Fruit fly (Drosophila melanogaster) whole organism, embryonic: ENCODE results near the gene HP1c.

Experiments used
- CG10366 ChIP-seq: fragments of 200-800 bp; sonication (Bioruptor generic); IDR thresholded peaks from 2 replicates; pipeline ENCODE4 v1.3.6; 2022; ENCODE audit warnings: missing biosample characterization, missing genetic modification characterization
- CG11504 ChIP-seq: fragments of 200-800 bp; sonication (Bioruptor generic); optimal IDR thresholded peaks from 3 replicates; lab custom pipeline; 2019; ENCODE audit warnings: missing biosample characterization, mild to moderate bottlenecking, missing genetic modification characterization, moderate library complexity
- CG15073 ChIP-seq: fragments of 200-800 bp; sonication (Bioruptor generic); optimal IDR thresholded peaks from 2 replicates; lab custom pipeline; 2016; ENCODE audit warnings: missing biosample characterization, missing genetic modification characterization
- CG1603 ChIP-seq: fragments of 200-800 bp; sonication (Bioruptor generic); optimal IDR thresholded peaks from 2 replicates; lab custom pipeline; 2019; ENCODE audit warnings: missing biosample characterization, mild to moderate bottlenecking, missing genetic modification characterization, moderate library complexity
- CG18599 ChIP-seq: fragments of 200-800 bp; sonication (Bioruptor generic); optimal IDR thresholded peaks from 3 replicates; lab custom pipeline; 2017; ENCODE audit warnings: missing biosample characterization, missing genetic modification characterization, mild to moderate bottlenecking, moderate library complexity, missing genetic modification reagents
- CG2199 ChIP-seq: fragments of 200-800 bp; sonication (Bioruptor generic); IDR thresholded peaks from 3 replicates; pipeline ENCODE4 v1.3.6; 2022; ENCODE audit warnings: missing biosample characterization, missing genetic modification characterization
- CG2712 ChIP-seq: fragments of 200-800 bp; optimal IDR thresholded peaks from 3 replicates; lab custom pipeline; 2019; ENCODE audit warnings: missing biosample characterization, mild to moderate bottlenecking, missing genetic modification characterization, moderate library complexity
- CG2875 ChIP-seq: fragments of 200-800 bp; sonication (Bioruptor generic); optimal IDR thresholded peaks from 2 replicates; lab custom pipeline; 2017; ENCODE audit warnings: missing biosample characterization, mild to moderate bottlenecking, missing genetic modification characterization, missing genetic modification reagents
- CG32532 ChIP-seq: fragments of 200-800 bp; sonication (Bioruptor generic); IDR thresholded peaks from 2 replicates; pipeline ENCODE4 v1.3.6; 2022; ENCODE audit warnings: missing biosample characterization, missing genetic modification characterization
- CG3847 ChIP-seq: fragments of 200-800 bp; sonication (Bioruptor generic); IDR thresholded peaks from 2 replicates; pipeline ENCODE4 v1.3.6; 2022; ENCODE audit warnings: missing biosample characterization, missing genetic modification characterization
- CG4424 ChIP-seq: fragments of 200-800 bp; sonication (Bioruptor generic); optimal IDR thresholded peaks from 3 replicates; lab custom pipeline; 2016; ENCODE audit warnings: missing biosample characterization, missing genetic modification characterization
- CG7556 ChIP-seq: fragments of 200-800 bp; sonication (Bioruptor generic); optimal IDR thresholded peaks from 2 replicates; lab custom pipeline; 2017; ENCODE audit warnings: missing biosample characterization, mild to moderate bottlenecking, missing genetic modification characterization
- CG9437 ChIP-seq: fragments of 200-800 bp; sonication (Bioruptor generic); optimal IDR thresholded peaks from 2 replicates; lab custom pipeline; 2018; ENCODE audit warnings: missing biosample characterization, mild to moderate bottlenecking, missing genetic modification characterization
- CG9876 ChIP-seq: fragments of 200-800 bp; sonication (Bioruptor generic); optimal IDR thresholded peaks from 2 replicates; lab custom pipeline; 2016; ENCODE audit warnings: missing biosample characterization, missing genetic modification characterization
- CoRest ChIP-seq: fragments of 200-800 bp; sonication (Bioruptor generic); optimal IDR thresholded peaks from 3 replicates; lab custom pipeline; 2018; ENCODE audit warnings: missing biosample characterization, mild to moderate bottlenecking, missing genetic modification characterization, moderate library complexity
- D19A ChIP-seq: fragments of 200-800 bp; optimal IDR thresholded peaks from 3 replicates; lab custom pipeline; 2019; ENCODE audit warnings: missing biosample characterization, mild to moderate bottlenecking, missing genetic modification characterization, moderate library complexity
- Ets65A ChIP-seq: fragments of 200-800 bp; sonication (Bioruptor generic); peaks from one replicate; lab custom pipeline; 2016; ENCODE audit warnings: missing biosample characterization, missing genetic modification characterization
- Fer1 ChIP-seq: fragments of 200-800 bp; sonication (Bioruptor generic); optimal IDR thresholded peaks from 2 replicates; lab custom pipeline; 2017; ENCODE audit warnings: missing biosample characterization, mild to moderate bottlenecking, missing genetic modification characterization
- Hey ChIP-seq: fragments of 200-800 bp; sonication (Bioruptor generic); optimal IDR thresholded peaks from 3 replicates; lab custom pipeline; 2018; ENCODE audit warnings: missing biosample characterization, mild to moderate bottlenecking, missing genetic modification characterization
- Hr51 ChIP-seq, 2 experiments: fragments of 200-800 bp; sonication (Bioruptor generic); optimal IDR thresholded peaks; 2 replicates in 1 of 2; 3 replicates in 1 of 2; lab custom pipeline; 2016 to 2018; ENCODE audit warnings: missing biosample characterization in 2 of 2, missing genetic modification characterization in 2 of 2, mild to moderate bottlenecking in 1 of 2, moderate library complexity in 1 of 2
- Med ChIP-seq: fragments of 200-800 bp; sonication (Bioruptor generic); peaks from one replicate; lab custom pipeline; 2016; ENCODE audit warnings: missing biosample characterization, missing genetic modification characterization, mild to moderate bottlenecking, inconsistent platforms, moderate library complexity
- Oli ChIP-seq: fragments of 200-800 bp; sonication (Bioruptor generic); optimal IDR thresholded peaks from 2 replicates; lab custom pipeline; 2018; ENCODE audit warnings: missing biosample characterization, mild to moderate bottlenecking, missing genetic modification characterization, moderate library complexity
- Sry-δ ChIP-seq: fragments of 200-800 bp; sonication (Bioruptor generic); optimal IDR thresholded peaks from 2 replicates; lab custom pipeline; 2016; ENCODE audit warnings: missing biosample characterization, missing genetic modification characterization
- Xrp1 ChIP-seq: fragments of 200-800 bp; sonication (Bioruptor generic); IDR thresholded peaks from 2 replicates; pipeline ENCODE4 v1.3.6; 2022; ENCODE audit warnings: missing biosample characterization, missing genetic modification characterization
- abd-A ChIP-seq: fragments of 200-800 bp; sonication (Bioruptor generic); optimal IDR thresholded peaks from 3 replicates; lab custom pipeline; 2019; ENCODE audit warnings: missing biosample characterization, mild to moderate bottlenecking, missing genetic modification characterization, moderate library complexity
- bsh ChIP-seq, 2 experiments: fragments of 200-800 bp; sonication (Bioruptor generic); optimal IDR thresholded peaks; 2 replicates each; lab custom pipeline; 2017 to 2018; ENCODE audit warnings: mild to moderate bottlenecking in 2 of 2, missing biosample characterization in 2 of 2, missing genetic modification characterization in 2 of 2, moderate library complexity in 1 of 2
- ci ChIP-seq: fragments of 200-800 bp; sonication (Bioruptor generic); IDR thresholded peaks from 3 replicates; pipeline ENCODE4 v1.3.6; 2022; ENCODE audit warnings: missing biosample characterization, missing genetic modification characterization
- dmrt99B ChIP-seq: fragments of 200-800 bp; sonication (Bioruptor generic); optimal IDR thresholded peaks from 2 replicates; lab custom pipeline; 2018; ENCODE audit warnings: missing biosample characterization, mild to moderate bottlenecking, missing genetic modification characterization, moderate library complexity
- esg ChIP-seq: fragments of 200-800 bp; sonication (Bioruptor generic); conservative IDR thresholded peaks from 2 replicates; pipeline ENCODE4 v1.3.6; 2022; ENCODE audit warnings: missing biosample characterization, missing genetic modification characterization
- fd96Cb ChIP-seq: fragments of 200-800 bp; sonication (Bioruptor generic); optimal IDR thresholded peaks from 2 replicates; lab custom pipeline; 2018; ENCODE audit warnings: missing biosample characterization, mild to moderate bottlenecking, missing genetic modification characterization, moderate library complexity
- grau ChIP-seq: fragments of 200-800 bp; optimal IDR thresholded peaks from 3 replicates; lab custom pipeline; 2019; ENCODE audit warnings: missing biosample characterization, mild to moderate bottlenecking, missing genetic modification characterization, moderate library complexity
- gsb-n ChIP-seq: fragments of 200-800 bp; sonication (Bioruptor generic); optimal IDR thresholded peaks from 3 replicates; lab custom pipeline; 2018; ENCODE audit warnings: missing biosample characterization, mild to moderate bottlenecking, missing genetic modification characterization
- hth ChIP-seq: fragments of >200 bp; optimal IDR thresholded peaks from 2 replicates; lab custom pipeline; 2017; ENCODE audit warnings: inconsistent platforms
- kni ChIP-seq: fragments of 200-800 bp; sonication (Bioruptor generic); optimal IDR thresholded peaks from 3 replicates; lab custom pipeline; 2017; ENCODE audit warnings: mild to moderate bottlenecking, missing biosample characterization, missing genetic modification reagents, missing genetic modification characterization
- lab ChIP-seq: fragments of 200-800 bp; sonication (Bioruptor generic); optimal IDR thresholded peaks from 3 replicates; lab custom pipeline; 2017; ENCODE audit warnings: missing biosample characterization, missing genetic modification characterization, mild to moderate bottlenecking, moderate library complexity, missing genetic modification reagents
- lilli ChIP-seq: fragments of 200-800 bp; sonication (Bioruptor generic); optimal IDR thresholded peaks from 3 replicates; lab custom pipeline; 2016; ENCODE audit warnings: missing biosample characterization, missing genetic modification characterization
- nerfin-1 ChIP-seq: fragments of 200-800 bp; sonication (Bioruptor generic); optimal IDR thresholded peaks from 3 replicates; lab custom pipeline; 2019; ENCODE audit warnings: missing biosample characterization, mild to moderate bottlenecking, missing genetic modification characterization, moderate library complexity
- oc ChIP-seq: fragments of 200-800 bp; sonication (Bioruptor generic); optimal IDR thresholded peaks from 2 replicates; lab custom pipeline; 2018; ENCODE audit warnings: missing biosample characterization, mild to moderate bottlenecking, missing genetic modification characterization, moderate library complexity
- pnt ChIP-seq: fragments of 200-800 bp; sonication (Bioruptor generic); optimal IDR thresholded peaks from 3 replicates; lab custom pipeline; 2016; ENCODE audit warnings: missing biosample characterization, missing genetic modification characterization
- pros ChIP-seq: fragments of 200-800 bp; sonication (Bioruptor generic); optimal IDR thresholded peaks from 3 replicates; lab custom pipeline; 2019; ENCODE audit warnings: missing biosample characterization, mild to moderate bottlenecking, missing genetic modification characterization, moderate library complexity
- pum ChIP-seq: fragments of 200-800 bp; sonication (Bioruptor generic); optimal IDR thresholded peaks from 2 replicates; lab custom pipeline; 2016; ENCODE audit warnings: missing biosample characterization, missing genetic modification characterization
- pzg ChIP-seq: fragments of 200-800 bp; sonication (Bioruptor generic); optimal IDR thresholded peaks from 3 replicates; lab custom pipeline; 2018; ENCODE audit warnings: missing biosample characterization, mild to moderate bottlenecking, missing genetic modification characterization, moderate library complexity
- row ChIP-seq: fragments of 200-800 bp; sonication (Bioruptor generic); IDR thresholded peaks from 3 replicates; pipeline ENCODE4 v1.3.6; 2022; ENCODE audit warnings: missing biosample characterization, missing genetic modification characterization
- sd ChIP-seq: fragments of 200-800 bp; sonication (Bioruptor generic); optimal IDR thresholded peaks from 3 replicates; lab custom pipeline; 2018; ENCODE audit warnings: missing biosample characterization, mild to moderate bottlenecking, missing genetic modification characterization, moderate library complexity
- sens ChIP-seq: fragments of 200-800 bp; sonication (Bioruptor generic); peaks from one replicate; lab custom pipeline; 2016; ENCODE audit warnings: missing biosample characterization, missing genetic modification characterization
- sisA ChIP-seq: fragments of 200-800 bp; sonication (Bioruptor generic); IDR thresholded peaks from 2 replicates; pipeline ENCODE4 v1.3.6; 2022; ENCODE audit warnings: missing biosample characterization, missing genetic modification characterization
- tap ChIP-seq: fragments of 200-800 bp; optimal IDR thresholded peaks from 3 replicates; lab custom pipeline; 2019; ENCODE audit warnings: missing biosample characterization, mild to moderate bottlenecking, missing genetic modification characterization, moderate library complexity
- yki ChIP-seq: fragments of >200 bp; optimal IDR thresholded peaks from 3 replicates; lab custom pipeline; 2018
- zfh1 ChIP-seq: fragments of 200-800 bp; sonication (Bioruptor generic); IDR thresholded peaks from 3 replicates; pipeline ENCODE4 v1.3.6; 2022; ENCODE audit warnings: missing biosample characterization, missing genetic modification characterization

The HP1c gene

DNA sequence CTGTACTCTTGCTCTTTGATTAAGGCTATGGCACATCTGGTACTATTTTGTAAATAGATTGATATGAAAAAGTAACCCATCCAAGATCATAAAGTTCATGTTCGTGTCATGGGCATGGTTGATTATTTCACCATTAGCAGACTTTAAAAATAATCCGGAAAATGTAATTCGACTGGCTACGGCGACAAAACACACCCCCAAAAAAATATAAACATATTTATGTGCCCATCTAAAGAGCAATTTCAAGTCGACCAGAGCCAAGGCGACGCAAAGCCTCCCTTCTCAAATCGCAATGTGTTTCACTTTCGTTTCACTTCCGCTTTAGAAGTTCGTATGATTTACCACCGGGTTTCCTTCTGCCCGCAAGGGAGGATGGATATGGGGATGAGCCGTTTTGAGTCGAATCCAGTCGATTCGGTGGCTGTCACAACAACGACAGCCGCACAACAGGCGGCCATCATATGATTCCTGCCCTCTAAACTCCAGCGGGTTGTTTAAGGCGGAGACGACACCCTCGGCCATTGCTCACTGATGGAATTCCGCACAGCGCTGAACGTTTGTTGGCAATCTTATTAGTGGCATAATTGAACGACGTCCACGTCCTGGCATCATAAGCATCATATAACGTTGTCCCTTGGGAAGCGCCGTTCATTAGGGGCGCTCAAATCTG, 26.3 kb upstream of the HP1c start:
- TF ChIP-seq sd (tag; lab: Kevin White, UChicago) (peak; percentile 73), D19A (tag; lab: Kevin White, UChicago) (peak; percentile 94), abd-A (tag; lab: Kevin White, UChicago) (peak; percentile 59), oc (peak; percentile 42), CG15073 (GFP tag; lab: Kevin White, UChicago) (no peak), zfh1 (GFP tag; lab: Robert Waterston, UW) (no peak), pros (GFP tag; lab: Kevin White, UChicago) (peak; percentile 99), Ets65A (peak; percentile 35), nerfin-1 (tag; lab: Kevin White, UChicago) (peak; percentile 98), row (GFP tag; lab: Robert Waterston, UW) (peak; percentile 41), CG2199 (GFP tag; lab: Robert Waterston, UW) (0 out of 3 replicates have a peak, but pooled peaks have one; percentile 39), sens (GFP tag; lab: Kevin White, UChicago) (peak; percentile 42), kni (GFP tag; lab: Kevin White, UChicago) (peak; percentile 18), Sry-δ (no peak), CG2875 (GFP tag; lab: Kevin White, UChicago) (no peak), Med (GFP tag; lab: Kevin White, UChicago) (peak; percentile 49), Hey (tag; lab: Kevin White, UChicago) (peak; percentile 77), pzg (GFP tag; lab: Kevin White, UChicago) (no peak), gsb-n (tag; lab: Kevin White, UChicago) (peak; percentile 79), tap (peak; percentile 13)

DNA sequence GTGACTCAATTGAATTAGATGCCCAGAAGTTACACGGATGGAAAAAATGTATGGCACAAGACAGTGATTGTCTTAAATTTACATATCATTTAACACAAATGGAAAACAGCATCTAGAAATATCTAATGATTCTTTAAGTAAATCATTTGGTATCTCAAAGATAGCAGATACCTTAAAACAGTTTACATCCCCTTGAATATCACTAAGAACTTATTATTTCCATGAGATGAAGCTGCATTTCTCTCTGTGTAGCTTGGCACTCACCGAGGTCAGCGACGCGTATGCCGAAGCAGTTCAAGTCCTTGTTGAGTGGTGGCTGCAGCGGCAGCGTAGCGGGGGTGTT, 25.8 kb upstream of the HP1c start:
- TF ChIP-seq pnt (GFP tag; lab: Kevin White, UChicago) (peak; percentile 27), Xrp1 (GFP tag; lab: Robert Waterston, UW) (peak; percentile 60), hth (lab: Kevin White, UChicago) (no peak), yki (lab: Kevin White, UChicago) (no peak), CG2712 (tag; lab: Kevin White, UChicago) (peak; percentile 62), CG10366 (no peak; the same call in 1 of the 2 replicates), CG32532 (GFP tag; lab: Robert Waterston, UW) (peak; percentile 10; the same call in 1 of the 2 replicates), CG1603 (peak; percentile 47), CG18599 (GFP tag; lab: Kevin White, UChicago) (peak; percentile 71), ci (peak; percentile 40; the same call in 1 of the 3 replicates), pum (peak; percentile 21), lab (GFP tag; lab: Kevin White, UChicago) (peak; percentile 36), CG7556 (GFP tag; lab: Kevin White, UChicago) (peak; percentile 46), CG11504 (tag; lab: Kevin White, UChicago) (peak; percentile 64), sisA (GFP tag; lab: Robert Waterston, UW) (peak; percentile 44; the same call in 1 of the 2 replicates), fd96Cb (tag; lab: Kevin White, UChicago) (peak; percentile 33), CG9876 (no peak), CG9437 (GFP tag; lab: Kevin White, UChicago) (no peak), dmrt99B (tag; lab: Kevin White, UChicago) (peak; percentile 65), CoRest (peak; percentile 40), CG3847 (GFP tag; lab: Robert Waterston, UW) (0 out of 2 replicates have a peak, but pooled peaks have one; percentile 18), Hr51 (GFP tag; optimal IDR thresholded peaks at IDR 0.05; lab: Kevin White, UChicago) (peak in 1 of 2 experiments; percentile 41), grau (tag; lab: Kevin White, UChicago) (peak; percentile 33), CG4424 (GFP tag; lab: Kevin White, UChicago) (peak; percentile 19), lilli (GFP tag; lab: Kevin White, UChicago) (peak; percentile 14), Fer1 (GFP tag; lab: Kevin White, UChicago) (peak; percentile 27), Oli (tag; lab: Kevin White, UChicago) (peak; percentile 44), bsh (GFP tag; optimal IDR thresholded peaks at IDR 0.05; lab: Kevin White, UChicago) (peak in 1 of 2 experiments; percentile 48), esg (GFP tag; lab: Robert Waterston, UW) (peak; percentile 23; the same call in 1 of the 2 replicates)
